Worm (Caenorhabditis elegans): ENCODE measurements around the gene Y37D8A.25.

The Y37D8A.25 gene

DNA sequence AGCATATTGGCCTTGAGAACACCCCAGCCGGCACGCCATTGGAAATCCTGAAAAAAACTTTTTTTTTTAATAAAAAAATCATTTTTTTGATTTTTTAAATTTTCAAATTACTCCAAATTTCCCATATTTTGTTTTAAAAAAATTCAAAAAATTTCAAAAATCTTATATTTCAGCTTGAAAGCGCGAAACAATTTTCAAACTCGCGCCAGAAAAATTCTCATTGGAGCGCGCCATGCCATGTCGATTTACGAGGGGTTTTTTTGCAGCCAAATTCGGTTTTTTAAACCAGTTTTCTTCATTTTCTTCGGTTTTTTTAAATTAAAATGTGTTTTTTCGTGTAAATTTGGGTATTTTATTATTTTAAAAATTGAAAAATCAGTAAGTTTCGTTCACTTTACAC lies 905 bp downstream of the Y37D8A.25 start:
- TF ChIP-seq lin-38 (GFP tag; IDR thresholded peaks at IDR 0.05) (peak; percentile 38), dmd-9 (GFP tag; IDR thresholded peaks at IDR 0.05) (no peak)

DNA sequence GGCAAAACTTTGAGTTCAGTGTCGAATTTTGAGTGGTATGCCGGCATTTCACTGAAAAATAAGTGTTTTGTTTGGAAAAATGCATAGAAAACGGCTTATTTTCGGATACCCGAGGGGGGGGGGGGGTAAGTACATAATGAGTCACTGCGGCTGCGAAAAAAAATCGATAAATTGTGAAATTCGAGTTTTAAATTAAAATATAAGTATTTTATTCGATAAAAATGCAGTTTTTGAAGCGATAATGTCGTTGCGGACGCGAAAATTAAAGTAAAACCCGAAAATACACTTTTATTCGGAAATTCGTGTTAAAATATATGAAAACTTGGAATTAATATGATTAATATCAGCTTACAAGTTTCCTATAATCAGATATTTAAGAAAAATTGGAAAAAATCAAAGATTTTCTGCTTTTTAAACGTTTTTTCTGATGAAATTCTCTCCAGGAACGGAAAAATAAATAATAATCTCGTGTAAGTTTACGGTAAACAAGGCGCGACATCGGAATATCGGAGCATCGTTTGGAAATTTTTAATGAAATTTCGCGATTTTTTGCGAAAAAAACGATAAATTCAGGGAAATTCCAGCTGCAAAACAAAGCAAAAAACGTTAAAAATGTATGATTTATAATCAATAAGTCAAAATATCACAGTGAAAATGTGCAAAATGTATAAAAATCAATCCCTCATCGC lies 1.9 kb downstream of the Y37D8A.25 start, which contains the start of gene arx-5:
TSS of gene arx-5 (minus strand) at position 51 of the 689 bp plus-strand sequence.
- TF ChIP-seq jun-1 (tag; optimal IDR thresholded peaks at IDR 0.05), result no peak
- TF ChIP-seq T20F7.1 (GFP tag; optimal IDR thresholded peaks at IDR 0.05), result peak; percentile 93
- no peak for TF ChIP-seq Y105C5A.15 (GFP tag; IDR thresholded peaks at IDR 0.05)
- TF ChIP-seq lsy-2 (tag; optimal IDR thresholded peaks at IDR 0.05), result peak in 1 of 2 experiments; percentile 31
- peak; percentile 2 for TF ChIP-seq mes-2 (tag; optimal IDR thresholded peaks at IDR 0.05; ENCODE audit: poor library complexity, severe bottlenecking)
- peak; percentile 71 for TF ChIP-seq R02D3.7 (tag; optimal IDR thresholded peaks at IDR 0.05)
- TF ChIP-seq lin-39 (tag; optimal IDR thresholded peaks at IDR 0.05), result no peak
- no peak for TF ChIP-seq aha-1 (tag)
- peak; percentile 94 for TF ChIP-seq Y48G9A.11 (GFP tag; IDR thresholded peaks at IDR 0.05)
- no peak for TF ChIP-seq unc-39 (tag; optimal IDR thresholded peaks at IDR 0.05)
- 0 out of 2 replicates have a peak, but pooled peaks have one; percentile 10 for TF ChIP-seq lin-38 (GFP tag; IDR thresholded peaks at IDR 0.05)
- TF ChIP-seq lir-3 (tag; optimal IDR thresholded peaks at IDR 0.05), result no peak
- no peak for TF ChIP-seq ceh-28 (tag; optimal IDR thresholded peaks at IDR 0.05)
- no peak for TF ChIP-seq hlh-11 (tag; optimal IDR thresholded peaks at IDR 0.05)
- TF ChIP-seq daf-16 (GFP tag; optimal IDR thresholded peaks at IDR 0.05), result no peak
- peak; percentile 37 for TF ChIP-seq daf-16 (tag; optimal IDR thresholded peaks at IDR 0.05)

DNA sequence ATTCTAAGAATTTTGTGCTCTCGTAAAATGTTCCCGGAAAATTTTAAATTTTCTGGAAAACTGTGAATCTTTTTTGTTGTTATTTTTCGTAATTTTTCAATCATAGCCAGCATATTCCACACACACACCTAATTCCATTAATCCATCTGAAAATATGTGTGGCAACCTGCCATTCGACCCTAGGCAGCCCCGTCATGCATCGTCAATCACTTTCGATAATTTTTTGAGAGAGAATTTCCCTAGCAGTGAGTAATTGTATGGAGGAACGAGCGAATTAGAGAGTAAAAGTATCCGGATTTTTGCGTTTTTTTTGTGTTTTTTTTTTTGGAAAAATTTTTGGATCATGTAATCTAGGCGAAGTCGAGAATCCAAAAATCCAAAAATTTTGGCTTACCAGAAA lies 6.9 kb downstream of the Y37D8A.25 start, which contains the start of gene BE10.4:
TSS of gene BE10.4 (plus strand) at position 301 of the 400 bp plus-strand sequence.
- no peak for TF ChIP-seq hmg-1.1 (GFP tag; IDR thresholded peaks at IDR 0.05)
- TF ChIP-seq ztf-11 (tag; optimal IDR thresholded peaks at IDR 0.05), result no peak
- TF ChIP-seq nhr-25 (tag; optimal IDR thresholded peaks at IDR 0.05; ENCODE audit: borderline replicate concordance, insufficient read depth), result no peak
- TF ChIP-seq F26F4.8 (GFP tag; conservative IDR thresholded peaks at IDR 0.05), result no peak
- no peak for TF ChIP-seq fos-1 (tag; optimal IDR thresholded peaks at IDR 0.05)

DNA sequence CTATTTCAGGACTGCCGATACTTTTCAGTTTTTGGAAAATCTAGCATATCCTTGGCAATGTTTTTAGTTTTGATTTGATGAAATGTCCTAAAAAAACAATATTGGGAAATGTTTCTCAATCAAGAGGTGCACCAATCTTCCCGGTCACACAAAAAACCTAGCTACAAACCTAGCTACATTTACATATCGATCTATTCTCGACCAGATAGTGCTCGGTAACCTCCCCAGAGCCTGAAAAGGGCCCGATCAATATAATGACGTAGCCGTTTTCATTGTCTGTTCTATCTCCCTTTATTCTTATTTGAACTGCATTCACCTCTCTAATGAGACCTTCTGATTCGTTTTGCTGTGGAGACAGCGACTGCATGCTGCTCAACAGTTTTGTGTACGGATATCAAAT lies 12.3 kb downstream of the Y37D8A.25 start, which contains the start of gene BE10.3:
TSS of gene BE10.3 (plus strand) at position 301 of the 400 bp plus-strand sequence.
- TF ChIP-seq mxl-2 (GFP tag; conservative IDR thresholded peaks at IDR 0.05) (no peak), egl-27 (tag; optimal IDR thresholded peaks at IDR 0.05) (no peak), cey-2 (tag; optimal IDR thresholded peaks at IDR 0.05; ENCODE audit: borderline replicate concordance, insufficient read depth) (no peak), ceh-20 (GFP tag; IDR thresholded peaks at IDR 0.05) (no peak), Y75B8A.6 (GFP tag; IDR thresholded peaks at IDR 0.05) (no peak), R02D3.7 (tag; optimal IDR thresholded peaks at IDR 0.05) (no peak), nhr-28 (tag; optimal IDR thresholded peaks at IDR 0.05) (no peak), snpc-1.2 (GFP tag; IDR thresholded peaks at IDR 0.05) (no peak), ceh-62 (tag; optimal IDR thresholded peaks at IDR 0.05) (no peak), mdt-29 (GFP tag; IDR thresholded peaks at IDR 0.05) (no peak), daf-8 (GFP tag; IDR thresholded peaks at IDR 0.05) (no peak)

DNA sequence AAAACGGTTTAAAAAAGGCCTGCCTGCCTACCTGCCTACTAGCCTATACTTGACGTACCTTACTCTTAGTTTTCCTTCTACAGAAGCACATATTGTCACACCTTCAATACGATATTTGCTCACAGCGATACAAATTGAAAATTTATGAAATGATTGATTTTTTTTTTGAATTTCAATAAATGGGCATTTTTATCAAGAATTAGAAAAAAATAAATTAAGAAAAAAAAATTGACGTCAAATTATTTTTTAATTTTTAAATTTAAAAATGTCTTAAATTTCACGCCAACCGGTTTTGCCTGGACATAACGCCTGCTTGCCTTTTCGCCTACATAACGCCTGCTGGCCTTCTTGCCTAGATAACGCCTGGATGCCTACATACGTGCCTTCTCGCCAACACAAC lies 13.3 kb downstream of the Y37D8A.25 start, which contains the start of gene BE10.5:
TSS of gene BE10.5 (minus strand) at position 101 of the 400 bp plus-strand sequence.
- TF ChIP-seq cey-2 (tag; optimal IDR thresholded peaks at IDR 0.05; ENCODE audit: borderline replicate concordance, insufficient read depth), result no peak
- no peak for TF ChIP-seq set-16 (GFP tag; IDR thresholded peaks at IDR 0.05)
- TF ChIP-seq mes-2 (tag; optimal IDR thresholded peaks at IDR 0.05; ENCODE audit: poor library complexity, severe bottlenecking), result no peak
- TF ChIP-seq mdt-29 (GFP tag; IDR thresholded peaks at IDR 0.05), result no peak
- TF ChIP-seq fos-1 (tag; optimal IDR thresholded peaks at IDR 0.05), result no peak
- no peak for TF ChIP-seq spr-1 (tag; optimal IDR thresholded peaks at IDR 0.05)
- TF ChIP-seq lir-3 (tag; optimal IDR thresholded peaks at IDR 0.05), result no peak
- no peak for TF ChIP-seq nhr-102 (tag; optimal IDR thresholded peaks at IDR 0.05)
- TF ChIP-seq nhr-11 (tag; optimal IDR thresholded peaks at IDR 0.05), result no peak
